Worm (Caenorhabditis elegans): ENCODE measurements around the gene lgc-36.

- no peak for TF ChIP-seq scrt-1 (GFP tag; IDR thresholded peaks at IDR 0.05)
- no peak for TF ChIP-seq tbx-37 (GFP tag; conservative IDR thresholded peaks at IDR 0.05)
- no peak for TF ChIP-seq tbx-11 (GFP tag; IDR thresholded peaks at IDR 0.05)
- no peak for TF ChIP-seq hnd-1 (tag; optimal IDR thresholded peaks at IDR 0.05)
- TF ChIP-seq ceh-13 (GFP tag; optimal IDR thresholded peaks at IDR 0.05) = no peak
- TF ChIP-seq ceh-36 (tag; optimal IDR thresholded peaks at IDR 0.05) = no peak
- TF ChIP-seq ama-1 (optimal IDR thresholded peaks at IDR 0.05) = no peak
- no peak for TF ChIP-seq hmg-4 (GFP tag; optimal IDR thresholded peaks at IDR 0.05)
These were observed 10.9 kb downstream of the lgc-36 start, which contains the start of gene mam-4 for ce11 chrV:11247846-11248245.
